Fruit fly (Drosophila melanogaster): ENCODE measurements around the gene Zmynd8.

dm6 chr3R:31701934-31702333, 32.7 kb downstream of the Zmynd8 start:
- no peak for TF ChIP-seq br (GFP tag; optimal IDR thresholded peaks at IDR 0.05)
- no peak for TF ChIP-seq dsf (GFP tag; optimal IDR thresholded peaks at IDR 0.05; ENCODE audit: borderline replicate concordance)
- no peak for TF ChIP-seq lola (GFP tag; optimal IDR thresholded peaks at IDR 0.05)
- TF ChIP-seq Dfd (GFP tag; optimal IDR thresholded peaks at IDR 0.05) = no peak
- no peak for TF ChIP-seq Abd-B (GFP tag; optimal IDR thresholded peaks at IDR 0.05)
- TF ChIP-seq ey (GFP tag; optimal IDR thresholded peaks at IDR 0.05) = no peak
- TF ChIP-seq fru (GFP tag; optimal IDR thresholded peaks at IDR 0.05) = peak; percentile 66
- TF ChIP-seq Hr78 (GFP tag; optimal IDR thresholded peaks at IDR 0.05) = no peak
- TF ChIP-seq jim (GFP tag; optimal IDR thresholded peaks at IDR 0.05) = no peak
- no peak for TF ChIP-seq N (GFP tag; optimal IDR thresholded peaks at IDR 0.05)
- peak; percentile 49 for TF ChIP-seq Sp1 (GFP tag; optimal IDR thresholded peaks at IDR 0.05)

Data from whole organism, wandering third instar larva.